Worm (Caenorhabditis elegans): Measurements from ENCODE around the gene nhr-229.

- no peak for TF ChIP-seq ctbp-1 (GFP tag; IDR thresholded peaks at IDR 0.05)
- TF ChIP-seq jun-1 (tag; optimal IDR thresholded peaks at IDR 0.05): no peak
- no peak for TF ChIP-seq zip-11 (GFP tag; IDR thresholded peaks at IDR 0.05)
- TF ChIP-seq unc-62 (GFP tag; optimal IDR thresholded peaks at IDR 0.05 in 1 of 2): no peak
- no peak for TF ChIP-seq unc-62 (tag; optimal IDR thresholded peaks at IDR 0.05)
- TF ChIP-seq lin-39 (tag; optimal IDR thresholded peaks at IDR 0.05): no peak
- TF ChIP-seq snpc-1.2 (GFP tag; IDR thresholded peaks at IDR 0.05): peak; percentile 72
- no peak for TF ChIP-seq zfp-2 (tag; optimal IDR thresholded peaks at IDR 0.05)
- no peak for TF ChIP-seq daf-16 (GFP tag; optimal IDR thresholded peaks at IDR 0.05)
- TF ChIP-seq daf-16 (tag; optimal IDR thresholded peaks at IDR 0.05): no peak
- TF ChIP-seq ztf-11 (tag; optimal IDR thresholded peaks at IDR 0.05): no peak
- no peak for TF ChIP-seq nhr-76 (tag; optimal IDR thresholded peaks at IDR 0.05)
- TF ChIP-seq unc-39 (tag; optimal IDR thresholded peaks at IDR 0.05): no peak
- TF ChIP-seq hlh-30 (tag; optimal IDR thresholded peaks at IDR 0.05; ENCODE audit: insufficient read depth): no peak
- no peak for TF ChIP-seq saeg-2 (GFP tag; IDR thresholded peaks at IDR 0.05)
These were observed 3.8 kb downstream of the nhr-229 start for ce11 chrIV:17026568-17026967.
